Worm (Caenorhabditis elegans) whole organism, L4 larva: ENCODE data around the gene eif-1.A.
A peak's percentile ranks its signal among the peaks of the same experiment; 100 is the strongest.

ENCODE experiments used
- D1046.2 ChIP-seq: fragments of 200-800 bp; sonication (Bioruptor generic); IDR thresholded peaks from 2 replicates; pipeline ENCODE4 v1.3.6; 2022; ENCODE audit warnings: missing genetic modification characterization, missing compliant biosample characterization
- F10B5.3 ChIP-seq: sonication (generic microtip); optimal IDR thresholded peaks from 2 replicates; lab custom pipeline; 2016; ENCODE audit warnings: mild to moderate bottlenecking, missing genetic modification characterization, missing compliant biosample characterization
- F37D6.2 ChIP-seq: sonication (generic microtip); optimal IDR thresholded peaks from 2 replicates; lab custom pipeline; 2016; ENCODE audit warnings: mild to moderate bottlenecking, missing genetic modification characterization, missing compliant biosample characterization
- F44E2.7 ChIP-seq: fragments of 200-800 bp; sonication (Bioruptor generic); IDR thresholded peaks from 2 replicates; pipeline ENCODE4 v2.1.2; 2022; ENCODE audit warnings: missing genetic modification characterization, missing compliant biosample characterization
- T26A8.4 ChIP-seq: fragments of 200-800 bp; sonication (Bioruptor generic); IDR thresholded peaks from 2 replicates; pipeline ENCODE4 v1.3.6; 2022; ENCODE audit warnings: missing genetic modification characterization, missing compliant biosample characterization
- Y105C5A.15 ChIP-seq: fragments of 200-800 bp; sonication (Bioruptor generic); IDR thresholded peaks from 2 replicates; pipeline ENCODE4 v1.3.6; 2022; ENCODE audit warnings: missing genetic modification characterization, missing compliant biosample characterization
- Y48G9A.11 ChIP-seq: fragments of 200-800 bp; sonication (Bioruptor generic); IDR thresholded peaks from 2 replicates; pipeline ENCODE4 v1.3.6; 2022; ENCODE audit warnings: missing genetic modification reagents, missing genetic modification characterization, missing compliant biosample characterization
- Y5F2A.4 ChIP-seq: fragments of 200-800 bp; sonication (Bioruptor generic); optimal IDR thresholded peaks from 2 replicates; lab custom pipeline; 2018; ENCODE audit warnings: mild to moderate bottlenecking, missing genetic modification characterization, missing compliant biosample characterization
- Y75B8A.6 ChIP-seq: fragments of 200-800 bp; sonication (Bioruptor generic); IDR thresholded peaks from 2 replicates; pipeline ENCODE4 v1.3.6; 2022; ENCODE audit warnings: missing genetic modification reagents, missing genetic modification characterization, missing compliant biosample characterization
- ZK337.2 ChIP-seq: fragments of 200-800 bp; sonication (Bioruptor generic); IDR thresholded peaks from 2 replicates; pipeline ENCODE4 v1.3.6; 2022; ENCODE audit warnings: missing genetic modification reagents, missing genetic modification characterization, missing compliant biosample characterization
- aha-1 ChIP-seq: fragments of 150-350 bp; peaks from one replicate; lab custom pipeline; 2014; ENCODE audit warnings: missing biosample characterization, missing genetic modification characterization
- aly-2 ChIP-seq: sonication (generic microtip); optimal IDR thresholded peaks from 2 replicates; lab custom pipeline; 2018; ENCODE audit warnings: missing biosample characterization, missing genetic modification characterization
- ceh-20 ChIP-seq: fragments of 200-800 bp; sonication (Bioruptor generic); IDR thresholded peaks from 2 replicates; pipeline ENCODE4 v1.3.6; 2022; ENCODE audit warnings: missing genetic modification reagents, missing genetic modification characterization, missing compliant biosample characterization
- ceh-62 ChIP-seq: sonication (generic microtip); optimal IDR thresholded peaks from 2 replicates; lab custom pipeline; 2017; ENCODE audit warnings: missing biosample characterization, missing genetic modification characterization
- cey-2 ChIP-seq: sonication (generic microtip); optimal IDR thresholded peaks from 3 replicates; lab custom pipeline; 2017; ENCODE audit warnings: missing genetic modification characterization, mild to moderate bottlenecking, missing compliant biosample characterization, antibody characterized with exemption, borderline replicate concordance; ENCODE audit not compliant: insufficient read depth
- daf-12 ChIP-seq: fragments of 150-350 bp; optimal IDR thresholded peaks from 2 replicates; lab custom pipeline; 2014; ENCODE audit warnings: missing biosample characterization, missing genetic modification reagents, missing genetic modification characterization
- daf-16 ChIP-seq, 3 experiments: sonication (generic microtip); optimal IDR thresholded peaks; 2 replicates each; lab custom pipeline; 2016 to 2017; ENCODE audit warnings: missing genetic modification characterization in 3 of 3, missing genetic modification reagents in 3 of 3, mild to moderate bottlenecking in 2 of 3, missing compliant biosample characterization in 2 of 3, missing biosample characterization in 1 of 3, moderate library complexity in 1 of 3
- dmd-6 ChIP-seq: fragments of 200-800 bp; sonication (Bioruptor generic); IDR thresholded peaks from 2 replicates; pipeline ENCODE4 v1.3.6; 2022; ENCODE audit warnings: missing genetic modification reagents, missing genetic modification characterization, missing compliant biosample characterization
- duxl-1 ChIP-seq: sonication (generic microtip); optimal IDR thresholded peaks from 2 replicates; lab custom pipeline; 2016; ENCODE audit warnings: mild to moderate bottlenecking, missing genetic modification characterization, moderate library complexity, missing compliant biosample characterization; ENCODE audit not compliant: poor library complexity
- dve-1 ChIP-seq: sonication (generic microtip); optimal IDR thresholded peaks from 2 replicates; lab custom pipeline; 2017; ENCODE audit warnings: antibody characterized with exemption, mild to moderate bottlenecking, missing genetic modification characterization, missing compliant biosample characterization; ENCODE audit not compliant: insufficient read depth
- egl-43 ChIP-seq: fragments of 200-800 bp; sonication (Bioruptor generic); IDR thresholded peaks from 2 replicates; pipeline ENCODE4 v1.3.6; 2022; ENCODE audit warnings: missing genetic modification reagents, missing genetic modification characterization, missing compliant biosample characterization
- hif-1 ChIP-seq, 2 experiments: sonication (generic microtip); optimal IDR thresholded peaks; 2 replicates each; lab custom pipeline; 2016 to 2017; ENCODE audit warnings: missing compliant biosample characterization in 2 of 2, missing genetic modification characterization in 2 of 2, missing genetic modification reagents in 2 of 2, missing genotype in 2 of 2, mild to moderate bottlenecking in 1 of 2
- hlh-11 ChIP-seq: fragments of 200-800 bp; sonication (Bioruptor generic); optimal IDR thresholded peaks from 2 replicates; lab custom pipeline; 2018; ENCODE audit warnings: mild to moderate bottlenecking, missing genetic modification characterization, missing compliant biosample characterization
- hlh-30 ChIP-seq: sonication (generic microtip); optimal IDR thresholded peaks from 2 replicates; lab custom pipeline; 2017; ENCODE audit warnings: antibody characterized with exemption, mild to moderate bottlenecking, missing genetic modification characterization, missing compliant biosample characterization; ENCODE audit not compliant: insufficient read depth
- lim-7 ChIP-seq: fragments of 200-800 bp; sonication (Bioruptor generic); IDR thresholded peaks from 2 replicates; pipeline ENCODE4 v1.3.6; 2022; ENCODE audit warnings: missing genetic modification characterization, missing compliant biosample characterization
- lin-13 ChIP-seq: fragments of 150-350 bp; optimal IDR thresholded peaks from 2 replicates; lab custom pipeline; 2014; ENCODE audit warnings: missing biosample characterization, missing genetic modification reagents, missing genetic modification characterization
- lin-38 ChIP-seq: fragments of 200-800 bp; sonication (Bioruptor generic); IDR thresholded peaks from 2 replicates; pipeline ENCODE4 v1.3.6; 2022; ENCODE audit warnings: missing genetic modification reagents, missing genetic modification characterization, missing compliant biosample characterization
- lir-3 ChIP-seq: sonication (generic microtip); optimal IDR thresholded peaks from 2 replicates; lab custom pipeline; 2016; ENCODE audit warnings: mild to moderate bottlenecking, missing genetic modification characterization, missing compliant biosample characterization
- lsy-2 ChIP-seq, 2 experiments: fragments of 150-350 bp in 1 of 2; sonication (generic microtip) in 1 of 2; optimal IDR thresholded peaks; 2 replicates each; lab custom pipeline; 2014 to 2017; ENCODE audit warnings: missing biosample characterization in 2 of 2, missing genetic modification characterization in 2 of 2
- mdt-29 ChIP-seq: fragments of 200-800 bp; sonication (Bioruptor generic); IDR thresholded peaks from 2 replicates; pipeline ENCODE4 v1.3.6; 2022; ENCODE audit warnings: missing genetic modification reagents, missing genetic modification characterization, missing compliant biosample characterization
- mep-1 ChIP-seq: fragments of 150-350 bp; sonication (generic microtip); optimal IDR thresholded peaks from 3 replicates; lab custom pipeline; 2014; ENCODE audit warnings: missing biosample characterization, missing genetic modification characterization
- nhr-10 ChIP-seq: fragments of 150-350 bp; optimal IDR thresholded peaks from 2 replicates; lab custom pipeline; 2014; ENCODE audit warnings: missing biosample characterization, missing genetic modification characterization
- nhr-111 ChIP-seq: fragments of 200-800 bp; sonication (Bioruptor generic); optimal IDR thresholded peaks from 2 replicates; lab custom pipeline; 2018; ENCODE audit warnings: mild to moderate bottlenecking, missing genetic modification characterization, missing compliant biosample characterization
- nhr-237 ChIP-seq: sonication (generic microtip); optimal IDR thresholded peaks from 2 replicates; lab custom pipeline; 2017; ENCODE audit warnings: missing biosample characterization, missing genetic modification characterization
- nhr-25 ChIP-seq: sonication (generic microtip); optimal IDR thresholded peaks from 2 replicates; lab custom pipeline; 2017; ENCODE audit warnings: missing genetic modification characterization, mild to moderate bottlenecking, missing compliant biosample characterization, antibody characterized with exemption, moderate library complexity, borderline replicate concordance; ENCODE audit not compliant: insufficient read depth
- nhr-28 ChIP-seq: fragments of 150-350 bp; optimal IDR thresholded peaks from 2 replicates; lab custom pipeline; 2014; ENCODE audit warnings: missing biosample characterization, missing genetic modification characterization
- nhr-41 ChIP-seq: fragments of 200-800 bp; sonication (Bioruptor generic); IDR thresholded peaks from 2 replicates; pipeline ENCODE4 v1.3.6; 2022; ENCODE audit warnings: missing genetic modification reagents, missing genetic modification characterization, missing compliant biosample characterization
- nhr-6 ChIP-seq: fragments of 150-350 bp; optimal IDR thresholded peaks from 2 replicates; lab custom pipeline; 2014; ENCODE audit warnings: missing biosample characterization, missing genetic modification characterization
- nhr-77 ChIP-seq: fragments of 150-350 bp; optimal IDR thresholded peaks from 2 replicates; lab custom pipeline; 2014; ENCODE audit warnings: missing biosample characterization, missing genetic modification characterization
- php-3 ChIP-seq: fragments of 200-800 bp; sonication (Bioruptor generic); IDR thresholded peaks from 2 replicates; pipeline ENCODE4 v1.3.6; 2022; ENCODE audit warnings: missing genetic modification reagents, missing genetic modification characterization, missing compliant biosample characterization
- pqm-1 ChIP-seq: sonication (generic microtip); optimal IDR thresholded peaks from 2 replicates; lab custom pipeline; 2017; ENCODE audit warnings: missing biosample characterization, missing genetic modification characterization
- rbr-2 ChIP-seq: sonication (generic microtip); optimal IDR thresholded peaks from 2 replicates; lab custom pipeline; 2016; ENCODE audit warnings: missing genotype, missing genetic modification characterization, missing compliant biosample characterization
- snpc-4 ChIP-seq: fragments of 150-350 bp; optimal IDR thresholded peaks from 2 replicates; lab custom pipeline; 2014; ENCODE audit warnings: missing biosample characterization, missing genetic modification characterization
- spr-3 ChIP-seq: fragments of 200-800 bp; sonication (Bioruptor generic); optimal IDR thresholded peaks from 2 replicates; lab custom pipeline; 2018; ENCODE audit warnings: mild to moderate bottlenecking, missing genetic modification characterization, missing compliant biosample characterization
- tra-1 ChIP-seq: fragments of 200-800 bp; sonication (Bioruptor generic); IDR thresholded peaks from 2 replicates; pipeline ENCODE4 v1.3.6; 2022; ENCODE audit warnings: missing genetic modification reagents, missing genetic modification characterization, missing compliant biosample characterization
- unc-39 ChIP-seq: sonication (generic microtip); optimal IDR thresholded peaks from 2 replicates; lab custom pipeline; 2017; ENCODE audit warnings: missing biosample characterization, missing genetic modification characterization
- unc-62 ChIP-seq, 3 experiments: fragments of 150-350 bp in 1 of 3; sonication (generic microtip); optimal IDR thresholded peaks in 2 of 3; peaks in 1 of 3; 1 replicate in 1 of 3; 2 replicates in 2 of 3; lab custom pipeline; 2014 to 2017; ENCODE audit warnings: missing biosample characterization in 3 of 3, missing genetic modification characterization in 3 of 3, missing genetic modification reagents in 3 of 3, missing genotype in 1 of 3
- vab-7 ChIP-seq: fragments of 200-800 bp; sonication (Bioruptor generic); IDR thresholded peaks from 2 replicates; pipeline ENCODE4 v1.3.6; 2022; ENCODE audit warnings: missing genetic modification reagents, missing genetic modification characterization, missing compliant biosample characterization
- zfp-3 ChIP-seq: fragments of 200-800 bp; sonication (Bioruptor generic); conservative IDR thresholded peaks from 2 replicates; pipeline ENCODE4 v1.3.6; 2022; ENCODE audit warnings: missing genetic modification reagents, missing genetic modification characterization, missing compliant biosample characterization
- zip-11 ChIP-seq: fragments of 200-800 bp; sonication (Bioruptor generic); IDR thresholded peaks from 2 replicates; pipeline ENCODE4 v1.3.6; 2022; ENCODE audit warnings: missing genetic modification characterization, missing compliant biosample characterization
- zip-2 ChIP-seq: fragments of 150-350 bp; optimal IDR thresholded peaks from 2 replicates; lab custom pipeline; 2014; ENCODE audit warnings: missing biosample characterization, missing genetic modification characterization

The eif-1.A gene

ce11 chrIV:4821054-4821453 lies 10.3 kb downstream of the eif-1.A start, which contains the start of gene H06H21.8:
Gene H06H21.8, minus strand, starts transcription at chrIV:4821131.
- TF ChIP-seq zip-11 (GFP tag; lab: Robert Waterston, UW) (no peak), mep-1 (tag; lab: Kevin White, UChicago) (no peak), egl-43 (GFP tag; lab: Robert Waterston, UW) (no peak), nhr-25 (no peak), nhr-77 (tag; lab: Kevin White, UChicago) (no peak), lim-7 (no peak), ZK337.2 (GFP tag; lab: Robert Waterston, UW) (no peak), Y5F2A.4 (GFP tag; lab: Kevin White, UChicago) (no peak), vab-7 (no peak), spr-3 (GFP tag; lab: Kevin White, UChicago) (no peak), nhr-111 (GFP tag; lab: Kevin White, UChicago) (no peak), snpc-4 (tag; lab: Kevin White, UChicago) (no peak), Y105C5A.15 (GFP tag; lab: Robert Waterston, UW) (no peak), lsy-2 (tag; optimal IDR thresholded peaks at IDR 0.05; lab: Kevin White, UChicago) (no peak), lir-3 (tag; lab: Kevin White, UChicago) (no peak), F37D6.2 (tag; lab: Kevin White, UChicago) (no peak), Y75B8A.6 (GFP tag; lab: Robert Waterston, UW) (no peak), Y48G9A.11 (GFP tag; lab: Robert Waterston, UW) (no peak), nhr-41 (no peak), duxl-1 (no peak), hlh-30 (peak; percentile 45), T26A8.4 (GFP tag; lab: Robert Waterston, UW) (no peak), aly-2 (tag; lab: Kevin White, UChicago) (no peak), cey-2 (tag; lab: Kevin White, UChicago) (no peak), mdt-29 (GFP tag; lab: Robert Waterston, UW) (no peak), pqm-1 (tag; lab: Kevin White, UChicago) (peak; percentile 42), zip-2 (no peak), nhr-237 (tag; lab: Kevin White, UChicago) (no peak), aha-1 (peak; percentile 56), rbr-2 (tag; lab: Kevin White, UChicago) (no peak), unc-39 (tag; lab: Kevin White, UChicago) (no peak), php-3 (GFP tag; lab: Robert Waterston, UW) (0 out of 2 replicates have a peak, but pooled peaks have one; percentile 37), dve-1 (tag; lab: Kevin White, UChicago) (peak; percentile 83), tra-1 (GFP tag; lab: Robert Waterston, UW) (peak; percentile 72; the same call in 1 of the 2 replicates), nhr-10 (tag; lab: Kevin White, UChicago) (no peak), lin-13 (GFP tag; lab: Kevin White, UChicago) (no peak), dmd-6 (GFP tag; lab: Robert Waterston, UW) (peak; percentile 94), zfp-3 (GFP tag; lab: Robert Waterston, UW) (no peak), F10B5.3 (tag; lab: Kevin White, UChicago) (no peak), daf-16 (GFP tag; optimal IDR thresholded peaks at IDR 0.05; lab: Kevin White, UChicago) (no peak), daf-16 (tag; optimal IDR thresholded peaks at IDR 0.05; lab: Kevin White, UChicago) (peak; percentile 70), hif-1 (tag; optimal IDR thresholded peaks at IDR 0.05; lab: Kevin White, UChicago) (no peak), lin-38 (GFP tag; lab: Robert Waterston, UW) (no peak), D1046.2 (GFP tag; lab: Robert Waterston, UW) (no peak), ceh-62 (tag; lab: Kevin White, UChicago) (no peak), nhr-6 (no peak), daf-12 (tag; lab: Kevin White, UChicago) (no peak), unc-62 (GFP tag; optimal IDR thresholded peaks at IDR 0.05 in 1 of 2; lab: Kevin White, UChicago) (no peak), unc-62 (tag; optimal IDR thresholded peaks at IDR 0.05; lab: Kevin White, UChicago) (no peak), ceh-20 (GFP tag; lab: Robert Waterston, UW) (no peak), F44E2.7 (GFP tag; lab: Robert Waterston, UW) (no peak), nhr-28 (peak; percentile 72), hlh-11 (peak; percentile 70)
